Fruit fly (Drosophila melanogaster): ENCODE data around the gene CG14218.

CG14218 gene

dm6 chrX:19621145-19621544 is 39.4 kb upstream of the CG14218 start, which contains the start of gene CG14221:
Gene CG14221, minus strand, starts transcription at chrX:19621245.
- TF ChIP-seq Asciz (GFP tag; optimal IDR thresholded peaks at IDR 0.05) (no peak), nom (GFP tag; optimal IDR thresholded peaks at IDR 0.05) (no peak), NK7.1 (GFP tag; optimal IDR thresholded peaks at IDR 0.05) (no peak), bab2 (GFP tag; optimal IDR thresholded peaks at IDR 0.05) (no peak), twi (tag; optimal IDR thresholded peaks at IDR 0.05) (no peak), CG11695 (GFP tag; IDR thresholded peaks at IDR 0.05) (no peak), Dad (GFP tag; optimal IDR thresholded peaks at IDR 0.05) (no peak), maf-S (GFP tag; optimal IDR thresholded peaks at IDR 0.05) (no peak)

- no peak for TF ChIP-seq Stat92E (GFP tag; optimal IDR thresholded peaks at IDR 0.05)
- no peak for TF ChIP-seq gcm (GFP tag; optimal IDR thresholded peaks at IDR 0.05)
- peak; percentile 89 for TF ChIP-seq CG2116 (GFP tag; optimal IDR thresholded peaks at IDR 0.05)
- TF ChIP-seq CG13287 (GFP tag; IDR thresholded peaks at IDR 0.05; ENCODE audit: partially characterized antibody) = peak; percentile 67
- no peak for TF ChIP-seq C15 (GFP tag; IDR thresholded peaks at IDR 0.05)
- TF ChIP-seq eve (GFP tag; optimal IDR thresholded peaks at IDR 0.05) = no peak
- TF ChIP-seq Xrp1 (GFP tag; IDR thresholded peaks at IDR 0.05) = no peak
- TF ChIP-seq Dp (GFP tag; optimal IDR thresholded peaks at IDR 0.05) = peak; percentile 77
- TF ChIP-seq MBD-R2 (GFP tag; IDR thresholded peaks at IDR 0.05) = peak; percentile 54
- peak; percentile 46; the same call in 1 of the 2 replicates for TF ChIP-seq unc-4 (GFP tag; IDR thresholded peaks at IDR 0.05; ENCODE audit: partially characterized antibody)
- no peak for TF ChIP-seq CG31365 (tag; optimal IDR thresholded peaks at IDR 0.05)
- peak; percentile 55 for TF ChIP-seq BEAF-32 (GFP tag; optimal IDR thresholded peaks at IDR 0.05)
- peak; percentile 48; the same call in 1 of the 2 replicates for TF ChIP-seq amos (GFP tag; IDR thresholded peaks at IDR 0.05; ENCODE audit: partially characterized antibody)
- TF ChIP-seq mam (GFP tag; optimal IDR thresholded peaks at IDR 0.05) = no peak
- TF ChIP-seq pho (GFP tag; optimal IDR thresholded peaks at IDR 0.05) = no peak
- no peak; the same call in 2 of the 3 replicates for TF ChIP-seq CG14860 (GFP tag; IDR thresholded peaks at IDR 0.05; ENCODE audit: partially characterized antibody)
- no peak for TF ChIP-seq CG31388 (GFP tag; optimal IDR thresholded peaks at IDR 0.05)
- 0 out of 2 replicates have a peak, but pooled peaks have one; percentile 46 for TF ChIP-seq sna (GFP tag; IDR thresholded peaks at IDR 0.05; ENCODE audit: partially characterized antibody)
- TF ChIP-seq CG8359 (GFP tag; optimal IDR thresholded peaks at IDR 0.05; ENCODE audit: borderline replicate concordance) = no peak
- TF ChIP-seq Poxn (GFP tag; IDR thresholded peaks at IDR 0.05) = no peak
- no peak for TF ChIP-seq inv (GFP tag; IDR thresholded peaks at IDR 0.05; ENCODE audit: partially characterized antibody)
- TF ChIP-seq ato (GFP tag; IDR thresholded peaks at IDR 0.05; ENCODE audit: partially characterized antibody) = peak; percentile 21; the same call in 1 of the 2 replicates
- no peak for TF ChIP-seq btn (GFP tag; optimal IDR thresholded peaks at IDR 0.05)
- TF ChIP-seq nerfin-2 (GFP tag; IDR thresholded peaks at IDR 0.05; ENCODE audit: partially characterized antibody) = peak; percentile 29; the same call in 1 of the 2 replicates
- TF ChIP-seq en (GFP tag; optimal IDR thresholded peaks at IDR 0.05) = no peak
- peak; percentile 38 for TF ChIP-seq pzg (GFP tag; optimal IDR thresholded peaks at IDR 0.05)
- TF ChIP-seq CG2129 (GFP tag; IDR thresholded peaks at IDR 0.05; ENCODE audit: partially characterized antibody) = 0 out of 2 replicates have a peak, but pooled peaks have one; percentile 15
- no peak for TF ChIP-seq Asciz (GFP tag; optimal IDR thresholded peaks at IDR 0.05)
- no peak for TF ChIP-seq ham (GFP tag; IDR thresholded peaks at IDR 0.05)
- TF ChIP-seq CG17829 (tag; optimal IDR thresholded peaks at IDR 0.05) = no peak
- TF ChIP-seq Opbp (GFP tag; IDR thresholded peaks at IDR 0.05; ENCODE audit: partially characterized antibody) = peak; percentile 59; the same call in 2 of the 3 replicates
- no peak for TF ChIP-seq CG9215 (GFP tag; IDR thresholded peaks at IDR 0.05)
- peak; percentile 66 for TF ChIP-seq HLH4C (GFP tag; IDR thresholded peaks at IDR 0.05; ENCODE audit: partially characterized antibody)
- TF ChIP-seq tna (GFP tag; IDR thresholded peaks at IDR 0.05; ENCODE audit: partially characterized antibody) = peak; percentile 68
- no peak for TF ChIP-seq sug (tag; optimal IDR thresholded peaks at IDR 0.05)
- TF ChIP-seq CTCF (GFP tag; optimal IDR thresholded peaks at IDR 0.05) = no peak
- no peak for TF ChIP-seq CG4730 (GFP tag; IDR thresholded peaks at IDR 0.05)
- TF ChIP-seq CG7786 (GFP tag; optimal IDR thresholded peaks at IDR 0.05) = no peak
- no peak for TF ChIP-seq CG17612 (GFP tag; IDR thresholded peaks at IDR 0.05)
- peak; percentile 49; the same call in 3 of the 4 replicates for TF ChIP-seq Dll (GFP tag; IDR thresholded peaks at IDR 0.05; ENCODE audit: partially characterized antibody)
Measured at dm6 chrX:19618183-19618740, 36.5 kb upstream of the CG14218 start, which contains the start of the genes Pstk and Tim9b. Gene Pstk, minus strand, starts transcription at chrX:19618537. Gene Tim9b, minus strand, starts transcription at chrX:19618537.

Measured in whole organism, embryonic.